Worm (Caenorhabditis elegans): ENCODE results near the gene clec-126.

clec-126 gene

ce11 chrII:3553453-3553852 lies 34.2 kb downstream of the clec-126 start, which contains the start of gene dnc-3 (continued):
- TF ChIP-seq ZK546.5 (tag; optimal IDR thresholded peaks at IDR 0.05) (no peak), nhr-41 (GFP tag; IDR thresholded peaks at IDR 0.05) (no peak), dmd-6 (GFP tag; IDR thresholded peaks at IDR 0.05) (no peak), jun-1 (tag; optimal IDR thresholded peaks at IDR 0.05) (no peak), F10B5.3 (tag; optimal IDR thresholded peaks at IDR 0.05) (no peak), zfp-2 (tag; optimal IDR thresholded peaks at IDR 0.05) (no peak), snpc-4 (tag; optimal IDR thresholded peaks at IDR 0.05) (no peak), unc-39 (tag; optimal IDR thresholded peaks at IDR 0.05) (no peak), hlh-11 (tag; optimal IDR thresholded peaks at IDR 0.05) (peak; percentile 40), aly-2 (tag; optimal IDR thresholded peaks at IDR 0.05) (no peak), lin-38 (GFP tag; IDR thresholded peaks at IDR 0.05) (peak; percentile 69), dve-1 (tag; optimal IDR thresholded peaks at IDR 0.05; ENCODE audit: insufficient read depth) (peak; percentile 48), mep-1 (tag; optimal IDR thresholded peaks at IDR 0.05) (peak; percentile 66), T26A8.4 (GFP tag; IDR thresholded peaks at IDR 0.05) (0 out of 2 replicates have a peak, but pooled peaks have one; percentile 30), ZK337.2 (GFP tag; IDR thresholded peaks at IDR 0.05) (no peak), mdt-29 (GFP tag; IDR thresholded peaks at IDR 0.05) (no peak), ceh-62 (tag; optimal IDR thresholded peaks at IDR 0.05) (no peak), R02D3.7 (tag; optimal IDR thresholded peaks at IDR 0.05) (no peak), nhr-10 (tag; optimal IDR thresholded peaks at IDR 0.05) (no peak), hmg-1.1 (GFP tag; IDR thresholded peaks at IDR 0.05) (peak; percentile 40; the same call in 1 of the 2 replicates), saeg-2 (GFP tag; IDR thresholded peaks at IDR 0.05) (no peak), aha-1 (tag) (peak; percentile 72), lin-15B (tag; optimal IDR thresholded peaks at IDR 0.05) (no peak), pha-4 (GFP tag; IDR thresholded peaks at IDR 0.05) (peak; percentile 11; the same call in 1 of the 2 replicates), pha-4 (tag; optimal IDR thresholded peaks at IDR 0.05) (no peak), fos-1 (tag; optimal IDR thresholded peaks at IDR 0.05) (no peak), nhr-11 (tag; optimal IDR thresholded peaks at IDR 0.05) (peak; percentile 25), zip-2 (tag; optimal IDR thresholded peaks at IDR 0.05) (peak; percentile 21)

- TF ChIP-seq jun-1 (tag; optimal IDR thresholded peaks at IDR 0.05): no peak
- TF ChIP-seq lin-38 (GFP tag; IDR thresholded peaks at IDR 0.05): peak; percentile 82
These were observed 35.4 kb downstream of the clec-126 start for ce11 chrII:3554673-3555072.

ce11 chrII:3555281-3555680 lies 36.0 kb downstream of the clec-126 start:
- TF ChIP-seq lin-38 (GFP tag; IDR thresholded peaks at IDR 0.05) (peak; percentile 60), mep-1 (tag; optimal IDR thresholded peaks at IDR 0.05) (no peak), nhr-28 (tag; optimal IDR thresholded peaks at IDR 0.05) (peak; percentile 1)

- TF ChIP-seq mep-1 (tag; optimal IDR thresholded peaks at IDR 0.05) (no peak), egl-43 (GFP tag; IDR thresholded peaks at IDR 0.05) (no peak), arid-1 (GFP tag; conservative IDR thresholded peaks at IDR 0.05) (no peak), T20F7.1 (GFP tag; optimal IDR thresholded peaks at IDR 0.05) (no peak), set-16 (GFP tag; IDR thresholded peaks at IDR 0.05) (no peak), pha-4 (GFP tag; IDR thresholded peaks at IDR 0.05) (no peak), pha-4 (tag; optimal IDR thresholded peaks at IDR 0.05) (no peak), ceh-28 (tag; optimal IDR thresholded peaks at IDR 0.05) (no peak), ctbp-1 (GFP tag; IDR thresholded peaks at IDR 0.05) (no peak), ztf-7 (tag; optimal IDR thresholded peaks at IDR 0.05) (no peak), dmd-9 (GFP tag; IDR thresholded peaks at IDR 0.05) (no peak), dmd-8 (GFP tag; IDR thresholded peaks at IDR 0.05) (no peak), nhr-25 (tag; optimal IDR thresholded peaks at IDR 0.05; ENCODE audit: borderline replicate concordance, insufficient read depth) (no peak), dpl-1 (GFP tag; optimal IDR thresholded peaks at IDR 0.05) (no peak), F49E8.2 (tag; optimal IDR thresholded peaks at IDR 0.05; ENCODE audit: borderline replicate concordance) (no peak), zip-11 (GFP tag; IDR thresholded peaks at IDR 0.05) (no peak), lin-1 (GFP tag; IDR thresholded peaks at IDR 0.05) (no peak)
These were observed 37.3 kb downstream of the clec-126 start for ce11 chrII:3556584-3556983.

Measured in whole organism, L4 larva.